Fruit fly (Drosophila melanogaster): Measurements from ENCODE around the gene mamo.

The mamo gene

dm6 chrX:13879169-13879821, 111.0 kb downstream of the mamo start (continued):
- no peak for TF ChIP-seq Stat92E (GFP tag; optimal IDR thresholded peaks at IDR 0.05)
- TF ChIP-seq az2 (GFP tag; optimal IDR thresholded peaks at IDR 0.05): no peak
- TF ChIP-seq CG7357 (GFP tag; IDR thresholded peaks at IDR 0.05): no peak
- TF ChIP-seq CG14710 (tag; optimal IDR thresholded peaks at IDR 0.05): no peak
- TF ChIP-seq fd3F (GFP tag; optimal IDR thresholded peaks at IDR 0.05): no peak
- TF ChIP-seq CG11560 (tag; IDR thresholded peaks at IDR 0.05): no peak
- TF ChIP-seq bsh (GFP tag; optimal IDR thresholded peaks at IDR 0.05): peak in 1 of 2 experiments; percentile 29
- TF ChIP-seq ssp (GFP tag; IDR thresholded peaks at IDR 0.05): no peak
- TF ChIP-seq CG12942 (GFP tag; optimal IDR thresholded peaks at IDR 0.05): no peak
- no peak for TF ChIP-seq stwl (tag; optimal IDR thresholded peaks at IDR 0.05)
- no peak for TF ChIP-seq CG14441 (GFP tag; IDR thresholded peaks at IDR 0.05)
- TF ChIP-seq CG12659 (GFP tag; optimal IDR thresholded peaks at IDR 0.05): no peak
- no peak for TF ChIP-seq dan (GFP tag; IDR thresholded peaks at IDR 0.05)
- TF ChIP-seq Oli (tag; optimal IDR thresholded peaks at IDR 0.05): no peak
- no peak for TF ChIP-seq z (GFP tag; IDR thresholded peaks at IDR 0.05)
- peak; percentile 3 for TF ChIP-seq CG15514 (GFP tag; optimal IDR thresholded peaks at IDR 0.05)
- peak; percentile 7 for TF ChIP-seq CG7839 (tag; optimal IDR thresholded peaks at IDR 0.05)
- TF ChIP-seq ERR (GFP tag; optimal IDR thresholded peaks at IDR 0.05): no peak
- TF ChIP-seq Ets65A (GFP tag): peak; percentile 74
- TF ChIP-seq Gsc (GFP tag; IDR thresholded peaks at IDR 0.05): no peak
- no peak for TF ChIP-seq CG6689 (GFP tag; IDR thresholded peaks at IDR 0.05)
- TF ChIP-seq pho (GFP tag; optimal IDR thresholded peaks at IDR 0.05): no peak
- peak; percentile 76 for TF ChIP-seq crol (GFP tag; IDR thresholded peaks at IDR 0.05)
- TF ChIP-seq btn (GFP tag; optimal IDR thresholded peaks at IDR 0.05): no peak
- no peak for TF ChIP-seq dmrt99B (tag; optimal IDR thresholded peaks at IDR 0.05)
- TF ChIP-seq CG7372 (GFP tag; IDR thresholded peaks at IDR 0.05): peak; percentile 42; the same call in 1 of the 2 replicates
- no peak for TF ChIP-seq sens (GFP tag)
- TF ChIP-seq D19A (tag; optimal IDR thresholded peaks at IDR 0.05): no peak
- no peak for TF ChIP-seq tin (GFP tag; optimal IDR thresholded peaks at IDR 0.05)
- no peak for TF ChIP-seq CG10431 (GFP tag; optimal IDR thresholded peaks at IDR 0.05)
- no peak for TF ChIP-seq CG31224 (GFP tag; IDR thresholded peaks at IDR 0.05)
- no peak for TF ChIP-seq CG14965 (GFP tag; optimal IDR thresholded peaks at IDR 0.05; ENCODE audit: borderline replicate concordance)
- TF ChIP-seq CG6765 (GFP tag; optimal IDR thresholded peaks at IDR 0.05): no peak
- TF ChIP-seq ci (GFP tag; IDR thresholded peaks at IDR 0.05): no peak
- no peak for TF ChIP-seq Dll (GFP tag; IDR thresholded peaks at IDR 0.05; ENCODE audit: partially characterized antibody)
- TF ChIP-seq CG7786 (GFP tag; optimal IDR thresholded peaks at IDR 0.05): no peak
- TF ChIP-seq Sox102F (GFP tag; optimal IDR thresholded peaks at IDR 0.05): peak; percentile 5
- TF ChIP-seq gce (GFP tag; IDR thresholded peaks at IDR 0.05): no peak
- peak; percentile 3 for TF ChIP-seq CG12769 (tag; optimal IDR thresholded peaks at IDR 0.05)
- no peak for TF ChIP-seq sima (GFP tag; optimal IDR thresholded peaks at IDR 0.05)
- peak; percentile 23 for TF ChIP-seq ATbp (GFP tag; optimal IDR thresholded peaks at IDR 0.05)
- TF ChIP-seq Ada2b (GFP tag; IDR thresholded peaks at IDR 0.05): no peak
- TF ChIP-seq oc (tag; optimal IDR thresholded peaks at IDR 0.05): no peak
- TF ChIP-seq gcm2 (GFP tag; optimal IDR thresholded peaks at IDR 0.05): no peak
- no peak for TF ChIP-seq tgo (GFP tag; IDR thresholded peaks at IDR 0.05)
- no peak for TF ChIP-seq CG2875 (GFP tag; optimal IDR thresholded peaks at IDR 0.05)
- no peak for TF ChIP-seq CG4707 (GFP tag; optimal IDR thresholded peaks at IDR 0.05)
- TF ChIP-seq nmo (GFP tag; optimal IDR thresholded peaks at IDR 0.05): no peak
- TF ChIP-seq nom (GFP tag; optimal IDR thresholded peaks at IDR 0.05): peak; percentile 84
- TF ChIP-seq Max (GFP tag; optimal IDR thresholded peaks at IDR 0.05): no peak

All from whole organism, embryonic.